Worm (Caenorhabditis elegans) whole organism, young adult: Measurements from ENCODE around the gene Y59A8B.25.

Source experiments
- B0019.2 ChIP-seq: fragments of 200-800 bp; sonication (Bioruptor generic); conservative IDR thresholded peaks from 2 replicates; pipeline ENCODE4 v1.3.6; 2022; ENCODE audit warnings: missing genetic modification reagents, missing genetic modification characterization, missing compliant biosample characterization
- F37B4.10 ChIP-seq: fragments of 200-800 bp; sonication (Bioruptor generic); IDR thresholded peaks from 2 replicates; pipeline ENCODE4 v1.3.6; 2022; ENCODE audit warnings: missing genetic modification characterization, missing compliant biosample characterization
- F55B11.4 ChIP-seq: sonication (generic microtip); optimal IDR thresholded peaks from 2 replicates; lab custom pipeline; 2016; ENCODE audit warnings: missing compliant biosample characterization, missing genetic modification characterization, borderline replicate concordance; ENCODE audit not compliant: insufficient read depth
- ceh-100 ChIP-seq: fragments of 200-800 bp; sonication (Bioruptor generic); IDR thresholded peaks from 2 replicates; pipeline ENCODE4 v1.3.6; 2022; ENCODE audit warnings: missing genetic modification reagents, missing genetic modification characterization, missing compliant biosample characterization
- mes-4 ChIP-seq: sonication (generic microtip); optimal IDR thresholded peaks from 2 replicates; lab custom pipeline; 2016; ENCODE audit warnings: missing genotype, missing genetic modification characterization, missing compliant biosample characterization
- nhr-179 ChIP-seq: sonication (generic microtip); optimal IDR thresholded peaks from 2 replicates; lab custom pipeline; 2016; ENCODE audit warnings: mild to moderate bottlenecking, missing genetic modification characterization, missing compliant biosample characterization
- pha-4 ChIP-seq: fragments of 150-350 bp; sonication (generic microtip); optimal IDR thresholded peaks from 2 replicates; lab custom pipeline; 2014; ENCODE audit warnings: missing biosample characterization, missing genetic modification reagents, missing genetic modification characterization
- unc-130 ChIP-seq: sonication (generic microtip); optimal IDR thresholded peaks from 2 replicates; lab custom pipeline; 2016; ENCODE audit warnings: missing genetic modification reagents, missing genetic modification characterization, missing compliant biosample characterization
- unc-62 ChIP-seq: fragments of 150-350 bp; optimal IDR thresholded peaks from 2 replicates; lab custom pipeline; 2014; ENCODE audit warnings: missing biosample characterization, missing genetic modification reagents, missing genetic modification characterization
- ztf-22 ChIP-seq: fragments of 200-800 bp; sonication (Bioruptor generic); optimal IDR thresholded peaks from 2 replicates; lab custom pipeline; 2018; ENCODE audit warnings: mild to moderate bottlenecking, missing genetic modification characterization, moderate library complexity, missing compliant biosample characterization
- ztf-28 ChIP-seq: fragments of 200-800 bp; sonication (Bioruptor generic); IDR thresholded peaks from 2 replicates; pipeline ENCODE4 v1.3.6; 2022; ENCODE audit warnings: missing genetic modification reagents, missing genetic modification characterization, missing compliant biosample characterization

ce11 chrV:18022179-18022578 lies 33.0 kb downstream of the Y59A8B.25 start, which contains the start of gene prp-6:
- TF ChIP-seq unc-62 = no peak
- TF ChIP-seq ztf-28 (GFP tag; lab: Robert Waterston, UW) = no peak
- TF ChIP-seq F37B4.10 (GFP tag; lab: Robert Waterston, UW) = no peak
- no peak for TF ChIP-seq nhr-179 (tag; lab: Kevin White, UChicago)
- TF ChIP-seq ceh-100 (GFP tag; lab: Robert Waterston, UW) = no peak
- no peak for TF ChIP-seq B0019.2 (GFP tag; lab: Robert Waterston, UW)
- TF ChIP-seq F55B11.4 = no peak
- no peak for TF ChIP-seq ztf-22
- TF ChIP-seq mes-4 (tag; lab: Kevin White, UChicago) = no peak
- no peak for TF ChIP-seq pha-4 (tag; lab: Kevin White, UChicago)
- TF ChIP-seq unc-130 (GFP tag; lab: Kevin White, UChicago) = no peak
